Fruit fly (Drosophila melanogaster) S2 (cell line): ENCODE results near the gene Tm1.

Experiments
- CG8478 ChIP-seq: fragments of >200 bp; optimal IDR thresholded peaks from 2 replicates; lab custom pipeline; 2018
- CTCF ChIP-seq, 2 experiments: fragments of >200 bp; optimal IDR thresholded peaks; 2 replicates each; lab custom pipeline; 2018

DNA sequence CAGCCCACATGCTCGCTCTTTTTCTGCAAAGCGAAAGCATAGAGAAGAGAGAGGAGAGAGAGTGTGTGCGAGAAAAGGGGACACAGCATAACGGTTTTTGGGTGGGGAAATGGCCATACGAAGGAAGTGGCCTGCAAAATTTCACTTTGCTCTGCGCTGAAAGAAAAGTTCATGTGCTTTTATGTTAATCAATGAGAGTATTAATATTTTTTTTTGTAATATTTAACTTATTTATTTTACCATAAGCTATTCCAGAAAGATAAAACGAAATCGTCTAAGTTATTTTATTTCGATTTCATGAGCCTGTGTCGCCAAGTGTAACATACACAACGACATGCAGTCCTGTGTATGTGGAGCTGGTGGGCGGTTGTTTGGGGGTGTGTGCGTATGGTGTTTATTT is 27.6 kb upstream of the Tm1 start:
- no peak for TF ChIP-seq CTCF (optimal IDR thresholded peaks at IDR 0.05; lab: Kevin White, UChicago)
- no peak for TF ChIP-seq CG8478 (lab: Kevin White, UChicago)
